Worm (Caenorhabditis elegans) whole organism, L1 larva: ENCODE results near the gene K08D8.4.

Source experiments
- elt-3 ChIP-seq, 6 experiments: fragments of 150-350 bp in 1 of 6; sonication (generic microtip); optimal IDR thresholded peaks; 2 replicates each; lab custom pipeline; 2017 to 2018; ENCODE audit warnings: missing biosample characterization in 6 of 6, missing genetic modification characterization in 6 of 6, inconsistent platforms in 1 of 6
- lsy-2 ChIP-seq, 2 experiments: fragments of 150-350 bp; optimal IDR thresholded peaks; 2 replicates each; lab custom pipeline; 2014; ENCODE audit warnings: missing biosample characterization in 2 of 2, missing genetic modification characterization in 2 of 2
- nhr-11 ChIP-seq: fragments of 150-350 bp; optimal IDR thresholded peaks from 2 replicates; lab custom pipeline; 2014; ENCODE audit warnings: missing biosample characterization, missing genetic modification characterization
- unc-130 ChIP-seq: fragments of 150-350 bp; optimal IDR thresholded peaks from 2 replicates; lab custom pipeline; 2017; ENCODE audit warnings: missing biosample characterization, missing genetic modification characterization, inconsistent platforms

DNA sequence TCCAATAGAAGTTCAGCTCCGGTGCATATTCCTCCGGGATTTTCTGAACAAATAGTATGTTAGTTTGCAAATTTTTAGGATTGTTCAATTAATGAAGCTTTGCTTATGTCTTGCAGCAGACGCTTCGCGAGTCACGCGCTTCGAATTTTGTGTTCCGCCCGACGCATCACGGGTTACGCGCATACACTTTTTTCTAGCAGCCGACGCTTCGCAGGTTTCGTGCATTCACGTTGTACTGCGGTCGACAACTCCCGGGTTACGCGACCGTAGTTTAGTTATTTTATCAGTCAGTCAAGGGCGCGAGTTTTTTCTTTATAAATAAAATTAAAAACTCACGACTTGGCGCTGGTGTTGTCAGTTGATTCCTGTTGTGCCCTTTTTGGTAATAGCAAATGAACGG, 40.0 kb downstream of the K08D8.4 start:
- TF ChIP-seq nhr-11 (tag; lab: Kevin White, UChicago), result no peak
- TF ChIP-seq lsy-2 (tag; optimal IDR thresholded peaks at IDR 0.05; lab: Kevin White, UChicago), result no peak
- no peak for TF ChIP-seq unc-130 (tag; lab: Kevin White, UChicago)
- no peak for TF ChIP-seq elt-3 (tag; optimal IDR thresholded peaks at IDR 0.05; lab: Kevin White, UChicago)
